Worm (Caenorhabditis elegans): ENCODE results near the gene col-166.

Gene col-166

DNA sequence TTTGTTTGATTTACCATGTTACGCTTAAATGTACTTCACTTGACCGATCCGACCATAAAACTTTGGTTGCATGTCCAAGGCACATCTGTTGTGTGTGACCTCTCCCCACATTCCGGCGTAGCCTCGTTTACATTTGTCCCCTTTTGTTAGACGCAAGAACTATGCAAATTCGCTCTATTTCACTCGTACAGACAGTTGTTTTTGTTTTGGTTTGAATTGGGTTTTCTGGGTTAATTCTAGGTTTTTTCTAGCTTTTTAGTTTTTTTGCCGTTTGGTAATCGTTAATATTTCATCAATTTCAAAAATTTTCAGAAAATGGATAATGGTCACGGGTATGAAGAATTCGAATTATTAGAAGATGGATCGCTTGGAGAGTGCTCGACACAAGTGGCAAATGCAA, 13.0 kb downstream of the col-166 start, which contains the start of gene mom-1:
Gene mom-1, plus strand, starts transcription at position 301 of the 400 bp plus-strand sequence.
- no peak for TF ChIP-seq nhr-76 (tag; optimal IDR thresholded peaks at IDR 0.05)
- TF ChIP-seq hlh-1 (tag; optimal IDR thresholded peaks at IDR 0.05): peak; percentile 57
- TF ChIP-seq nhr-2 (tag; optimal IDR thresholded peaks at IDR 0.05): peak; percentile 7

DNA sequence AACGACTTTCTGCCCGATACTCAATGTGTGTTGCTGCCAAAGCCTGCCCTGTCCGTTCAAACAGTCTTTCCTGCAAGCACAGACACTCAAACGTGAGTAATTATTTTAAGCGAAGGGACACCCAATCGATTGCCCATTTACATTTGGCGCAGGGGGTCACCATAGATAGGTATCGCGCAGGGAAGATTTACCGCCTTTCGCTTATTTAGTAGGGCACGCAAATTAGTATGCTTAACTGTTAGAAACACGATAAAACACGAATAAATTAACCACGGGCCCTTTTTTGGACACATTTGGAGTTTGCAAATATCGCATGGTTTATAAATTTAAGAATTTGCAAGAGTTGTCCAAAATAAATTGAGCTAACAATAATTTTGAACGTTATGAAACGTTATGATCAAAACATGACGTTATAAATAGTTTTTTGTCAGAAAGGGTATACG, 16.6 kb downstream of the col-166 start:
- TF ChIP-seq nhr-2 (tag; optimal IDR thresholded peaks at IDR 0.05): peak; percentile 58
- TF ChIP-seq ztf-11 (tag; optimal IDR thresholded peaks at IDR 0.05): peak; percentile 95
- TF ChIP-seq pha-4 (tag; optimal IDR thresholded peaks at IDR 0.05): peak; percentile 96
- peak; percentile 91 for TF ChIP-seq unc-62 (GFP tag; optimal IDR thresholded peaks at IDR 0.05)
- peak; percentile 93 for TF ChIP-seq sptf-1 (tag; optimal IDR thresholded peaks at IDR 0.05)
- TF ChIP-seq lin-13 (tag; optimal IDR thresholded peaks at IDR 0.05): peak; percentile 86
- peak; percentile 29 for TF ChIP-seq tbx-8 (GFP tag; optimal IDR thresholded peaks at IDR 0.05)
- TF ChIP-seq ceh-39 (tag; optimal IDR thresholded peaks at IDR 0.05): peak; percentile 91
- TF ChIP-seq lin-32 (GFP tag; optimal IDR thresholded peaks at IDR 0.05): peak; percentile 44
- TF ChIP-seq ceh-83 (GFP tag; optimal IDR thresholded peaks at IDR 0.05): peak; percentile 39
- peak; percentile 89 for TF ChIP-seq unc-120 (tag; optimal IDR thresholded peaks at IDR 0.05; ENCODE audit: poor library complexity, severe bottlenecking)
- peak; percentile 88 for TF ChIP-seq mls-2 (tag; optimal IDR thresholded peaks at IDR 0.05)
- peak; percentile 93 for TF ChIP-seq cnd-1 (tag; optimal IDR thresholded peaks at IDR 0.05)
- TF ChIP-seq snpc-4 (tag; optimal IDR thresholded peaks at IDR 0.05): no peak
- TF ChIP-seq elt-1 (tag; optimal IDR thresholded peaks at IDR 0.05; ENCODE audit: borderline replicate concordance, insufficient read depth): peak; percentile 43
- peak; percentile 65 for TF ChIP-seq blmp-1 (tag; optimal IDR thresholded peaks at IDR 0.05)
- TF ChIP-seq elt-3 (tag; optimal IDR thresholded peaks at IDR 0.05): peak; percentile 96
- peak; percentile 53 for TF ChIP-seq nhr-76 (tag; optimal IDR thresholded peaks at IDR 0.05)
- TF ChIP-seq hlh-1 (tag; optimal IDR thresholded peaks at IDR 0.05): peak; percentile 85
- no peak for TF ChIP-seq zip-8 (tag; optimal IDR thresholded peaks at IDR 0.05)
- peak; percentile 76 for TF ChIP-seq M03D4.4 (tag; optimal IDR thresholded peaks at IDR 0.05)
- peak; percentile 42 for TF ChIP-seq bed-3 (GFP tag; optimal IDR thresholded peaks at IDR 0.05)
- TF ChIP-seq lsy-2 (tag; optimal IDR thresholded peaks at IDR 0.05): peak; percentile 88
- peak; percentile 74 for TF ChIP-seq ceh-43 (GFP tag; optimal IDR thresholded peaks at IDR 0.05)
- peak; percentile 96 for TF ChIP-seq unc-39 (tag; optimal IDR thresholded peaks at IDR 0.05)
- TF ChIP-seq nhr-237 (tag; optimal IDR thresholded peaks at IDR 0.05): peak; percentile 100
- peak; percentile 61 for TF ChIP-seq nhr-12 (tag; optimal IDR thresholded peaks at IDR 0.05)
- TF ChIP-seq mep-1 (tag; optimal IDR thresholded peaks at IDR 0.05): peak; percentile 99
- peak; percentile 71 for TF ChIP-seq ham-2 (GFP tag; optimal IDR thresholded peaks at IDR 0.05)
- TF ChIP-seq sem-2 (GFP tag; optimal IDR thresholded peaks at IDR 0.05): peak; percentile 9
- TF ChIP-seq drap-1 (GFP tag; optimal IDR thresholded peaks at IDR 0.05): peak; percentile 97
- TF ChIP-seq nhr-28 (tag; optimal IDR thresholded peaks at IDR 0.05): peak; percentile 82
- peak; percentile 99 for TF ChIP-seq ces-1 (GFP tag; optimal IDR thresholded peaks at IDR 0.05)
- TF ChIP-seq mab-5 (tag; optimal IDR thresholded peaks at IDR 0.05): peak; percentile 85
- no peak for TF ChIP-seq flh-1 (GFP tag; optimal IDR thresholded peaks at IDR 0.05)

DNA sequence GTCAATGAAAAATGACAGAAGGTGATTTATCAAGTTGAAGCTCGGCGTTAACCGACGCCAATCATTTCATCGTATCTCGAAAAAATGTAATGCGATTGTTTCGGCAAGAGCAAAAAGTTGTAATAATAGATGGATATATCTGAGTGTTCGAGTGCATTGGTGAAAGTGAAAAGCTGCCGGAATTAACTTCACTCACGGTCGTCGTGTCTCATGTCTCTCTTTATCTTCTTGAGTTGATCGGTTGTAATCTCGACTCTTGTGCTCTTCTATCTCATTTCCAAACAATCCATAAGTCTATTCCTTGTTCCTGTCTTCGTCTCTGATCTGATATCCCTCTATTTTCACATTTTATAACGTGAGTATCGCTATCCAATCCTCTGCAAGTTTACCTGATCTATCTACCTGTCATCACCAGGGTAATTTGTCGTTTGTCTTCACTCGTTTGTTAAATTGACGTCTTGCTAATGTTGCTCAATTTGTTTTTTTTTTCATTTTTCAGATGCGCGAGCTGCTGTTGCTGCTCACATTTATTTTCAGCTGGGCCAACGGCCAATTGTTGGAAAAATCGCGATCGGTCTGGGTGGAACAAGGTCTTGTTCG, 19.9 kb downstream of the col-166 start, which contains the start of gene cest-16:
Gene cest-16, plus strand, starts transcription at position 302 of the 600 bp plus-strand sequence.
- no peak for TF ChIP-seq zip-8 (tag; optimal IDR thresholded peaks at IDR 0.05)
- no peak for TF ChIP-seq elt-3 (tag; optimal IDR thresholded peaks at IDR 0.05)
- peak; percentile 45 for TF ChIP-seq hlh-1 (tag; optimal IDR thresholded peaks at IDR 0.05)
- peak; percentile 62 for TF ChIP-seq unc-120 (tag; optimal IDR thresholded peaks at IDR 0.05; ENCODE audit: poor library complexity, severe bottlenecking)
- TF ChIP-seq ham-2 (GFP tag; optimal IDR thresholded peaks at IDR 0.05): no peak
- peak; percentile 28 for TF ChIP-seq unc-62 (GFP tag; optimal IDR thresholded peaks at IDR 0.05)
- TF ChIP-seq nhr-237 (tag; optimal IDR thresholded peaks at IDR 0.05): no peak

DNA sequence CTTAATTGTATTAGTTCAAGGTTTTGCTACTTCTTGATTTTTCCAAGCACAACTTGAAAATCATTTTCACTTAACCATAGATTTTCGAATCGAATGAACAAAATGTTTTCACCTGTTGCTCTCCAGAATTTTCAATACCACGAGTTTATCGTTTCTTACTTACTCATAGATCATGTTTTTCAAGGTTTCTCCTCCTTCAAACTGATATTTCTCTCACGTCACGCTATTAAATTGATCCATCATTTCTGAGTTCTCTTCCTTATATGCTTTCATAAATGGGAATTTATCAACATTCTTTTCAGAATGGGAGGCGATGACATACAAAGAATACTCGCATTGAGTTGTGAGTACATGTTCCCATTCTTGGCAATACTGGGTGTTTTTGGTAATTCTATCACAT, 31.6 kb downstream of the col-166 start, which contains the start of gene npr-38:
Gene npr-38, plus strand, starts transcription at position 301 of the 400 bp plus-strand sequence.
- TF ChIP-seq mab-5 (tag; optimal IDR thresholded peaks at IDR 0.05) (no peak), lsy-2 (tag; optimal IDR thresholded peaks at IDR 0.05) (no peak), sptf-1 (tag; optimal IDR thresholded peaks at IDR 0.05) (no peak), unc-39 (tag; optimal IDR thresholded peaks at IDR 0.05) (no peak), lin-32 (GFP tag; optimal IDR thresholded peaks at IDR 0.05) (no peak), nhr-2 (tag; optimal IDR thresholded peaks at IDR 0.05) (no peak), snpc-4 (tag; optimal IDR thresholded peaks at IDR 0.05) (no peak), ceh-43 (GFP tag; optimal IDR thresholded peaks at IDR 0.05) (no peak), elt-1 (tag; optimal IDR thresholded peaks at IDR 0.05; ENCODE audit: borderline replicate concordance, insufficient read depth) (no peak), tbx-8 (GFP tag; optimal IDR thresholded peaks at IDR 0.05) (no peak), sem-2 (GFP tag; optimal IDR thresholded peaks at IDR 0.05) (no peak), mls-2 (tag; optimal IDR thresholded peaks at IDR 0.05) (no peak), bed-3 (GFP tag; optimal IDR thresholded peaks at IDR 0.05) (no peak), blmp-1 (tag; optimal IDR thresholded peaks at IDR 0.05) (no peak), nhr-12 (tag; optimal IDR thresholded peaks at IDR 0.05) (no peak), elt-3 (tag; optimal IDR thresholded peaks at IDR 0.05) (no peak), lin-13 (tag; optimal IDR thresholded peaks at IDR 0.05) (no peak), flh-1 (GFP tag; optimal IDR thresholded peaks at IDR 0.05) (no peak), M03D4.4 (tag; optimal IDR thresholded peaks at IDR 0.05) (no peak)

Data from whole organism, mixed stage, embryonic.